Worm (Caenorhabditis elegans) whole organism, L4/young adult: Measurements from ENCODE around the gene K07D4.9.

Source experiments
- W03F9.2 ChIP-seq: fragments of 150-350 bp; optimal IDR thresholded peaks from 2 replicates; lab custom pipeline; 2014; ENCODE audit warnings: missing biosample characterization, missing genetic modification characterization
- dao-5 ChIP-seq: sonication (generic microtip); optimal IDR thresholded peaks from 2 replicates; lab custom pipeline; 2016; ENCODE audit warnings: missing genotype, missing genetic modification characterization, moderate library complexity, missing compliant biosample characterization
- him-1 ChIP-seq: sonication (generic microtip); optimal IDR thresholded peaks from 2 replicates; lab custom pipeline; 2016; ENCODE audit warnings: missing genotype, missing genetic modification reagents, missing genetic modification characterization, missing compliant biosample characterization

DNA sequence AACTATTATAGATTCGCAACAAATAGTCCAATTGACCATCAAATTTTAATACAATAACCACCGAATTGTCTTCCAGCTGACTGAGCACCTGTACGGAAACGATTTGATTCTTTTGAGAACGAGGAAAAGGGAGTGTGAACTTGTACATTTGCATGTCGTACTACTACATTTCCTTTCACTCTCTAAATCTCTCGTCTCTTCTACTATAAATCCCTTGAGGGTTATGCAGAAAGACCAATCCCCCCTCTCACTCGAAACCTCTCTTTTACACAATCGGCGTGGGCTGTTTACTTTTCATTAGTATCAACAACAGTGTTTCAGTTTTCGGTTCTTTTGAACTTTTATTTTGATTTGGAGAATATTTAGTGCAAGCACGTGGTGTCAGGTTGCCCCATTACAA is 26.2 kb upstream of the K07D4.9 start:
- no peak for TF ChIP-seq W03F9.2 (tag; lab: Kevin White, UChicago)
- TF ChIP-seq dao-5 (tag; lab: Kevin White, UChicago), result no peak
- TF ChIP-seq him-1, result no peak
